Worm (Caenorhabditis elegans) whole organism, L2 larva: Measurements from ENCODE around the gene mdt-26.
A peak's percentile ranks its signal among the peaks of the same experiment; 100 is the strongest.

ENCODE experiments used
- C34F6.9 ChIP-seq: fragments of 150-350 bp; optimal IDR thresholded peaks from 2 replicates; lab custom pipeline; 2014; ENCODE audit warnings: missing biosample characterization, missing genetic modification characterization
- Y55F3AM.14 ChIP-seq: fragments of 200-800 bp; sonication (Bioruptor generic); optimal IDR thresholded peaks from 2 replicates; lab custom pipeline; 2018; ENCODE audit warnings: mild to moderate bottlenecking, missing genetic modification characterization, missing compliant biosample characterization
- blmp-1 ChIP-seq: sonication (generic microtip); optimal IDR thresholded peaks from 2 replicates; lab custom pipeline; 2017; ENCODE audit warnings: missing genetic modification characterization, mild to moderate bottlenecking, missing compliant biosample characterization, antibody characterized with exemption, moderate library complexity; ENCODE audit not compliant: insufficient read depth
- egl-27 ChIP-seq: sonication (generic microtip); optimal IDR thresholded peaks from 3 replicates; lab custom pipeline; 2017; ENCODE audit warnings: missing biosample characterization, missing genetic modification reagents, missing genetic modification characterization
- elt-1 ChIP-seq: fragments of 150-350 bp; optimal IDR thresholded peaks from 2 replicates; lab custom pipeline; 2014; ENCODE audit warnings: missing biosample characterization, missing genetic modification characterization
- elt-3 ChIP-seq: sonication (generic microtip); optimal IDR thresholded peaks from 2 replicates; lab custom pipeline; 2017; ENCODE audit warnings: missing biosample characterization, missing genetic modification characterization
- fos-1 ChIP-seq: fragments of 150-350 bp; optimal IDR thresholded peaks from 2 replicates; lab custom pipeline; 2014; ENCODE audit warnings: missing biosample characterization, missing genetic modification characterization
- lin-11 ChIP-seq: fragments of 150-350 bp; sonication (generic microtip); optimal IDR thresholded peaks from 2 replicates; lab custom pipeline; 2014; ENCODE audit warnings: missing biosample characterization, missing genetic modification characterization, inconsistent platforms, mixed read lengths
- lin-13 ChIP-seq: fragments of 150-350 bp; optimal IDR thresholded peaks from 2 replicates; lab custom pipeline; 2014; ENCODE audit warnings: missing biosample characterization, missing genetic modification reagents, missing genetic modification characterization
- lin-39 ChIP-seq: fragments of 150-350 bp; optimal IDR thresholded peaks from 2 replicates; lab custom pipeline; 2014; ENCODE audit warnings: missing biosample characterization, missing genetic modification reagents, missing genetic modification characterization
- lsy-2 ChIP-seq, 2 experiments: fragments of 150-350 bp in 1 of 2; sonication (generic microtip) in 1 of 2; optimal IDR thresholded peaks; 2 replicates each; lab custom pipeline; 2014 to 2017; ENCODE audit warnings: missing biosample characterization in 2 of 2, missing genetic modification characterization in 2 of 2
- mdl-1 ChIP-seq, 2 experiments: fragments of 150-350 bp in 1 of 2; sonication (generic microtip) in 1 of 2; optimal IDR thresholded peaks; 2 replicates each; lab custom pipeline; 2017; ENCODE audit warnings: missing biosample characterization in 2 of 2, missing genetic modification characterization in 2 of 2
- nhr-10 ChIP-seq: sonication (generic microtip); optimal IDR thresholded peaks from 2 replicates; lab custom pipeline; 2017; ENCODE audit warnings: missing biosample characterization, missing genetic modification characterization
- nhr-11 ChIP-seq: fragments of 150-350 bp; optimal IDR thresholded peaks from 2 replicates; lab custom pipeline; 2014; ENCODE audit warnings: missing biosample characterization, missing genetic modification characterization
- nhr-129 ChIP-seq: fragments of 150-350 bp; optimal IDR thresholded peaks from 2 replicates; lab custom pipeline; 2014; ENCODE audit warnings: missing biosample characterization, missing genetic modification characterization
- nhr-21 ChIP-seq: fragments of 150-350 bp; optimal IDR thresholded peaks from 2 replicates; lab custom pipeline; 2014; ENCODE audit warnings: missing biosample characterization, missing genetic modification characterization
- nhr-25 ChIP-seq: fragments of 150-350 bp; sonication (generic microtip); optimal IDR thresholded peaks from 3 replicates; lab custom pipeline; 2014; ENCODE audit warnings: missing biosample characterization, missing genetic modification characterization
- peb-1 ChIP-seq: fragments of 150-350 bp; optimal IDR thresholded peaks from 2 replicates; lab custom pipeline; 2014; ENCODE audit warnings: missing biosample characterization, missing genetic modification characterization
- sma-3 ChIP-seq: sonication (generic microtip); optimal IDR thresholded peaks from 2 replicates; lab custom pipeline; 2016; ENCODE audit warnings: missing genetic modification reagents, missing genetic modification characterization, missing compliant biosample characterization
- sma-9 ChIP-seq, 2 experiments: fragments of 150-350 bp in 1 of 2; sonication (generic microtip) in 1 of 2; optimal IDR thresholded peaks; 2 replicates each; lab custom pipeline; 2014 to 2016; ENCODE audit warnings: missing genetic modification characterization in 2 of 2, mild to moderate bottlenecking in 1 of 2, missing biosample characterization in 1 of 2, missing compliant biosample characterization in 1 of 2, missing genetic modification reagents in 1 of 2, moderate library complexity in 1 of 2
- unc-55 ChIP-seq: fragments of 150-350 bp; sonication (generic microtip); optimal IDR thresholded peaks from 3 replicates; lab custom pipeline; 2014; ENCODE audit warnings: missing biosample characterization, missing genetic modification reagents, missing genetic modification characterization
- unc-62 ChIP-seq: fragments of 150-350 bp; optimal IDR thresholded peaks from 2 replicates; lab custom pipeline; 2014; ENCODE audit warnings: missing biosample characterization, missing genetic modification reagents, missing genetic modification characterization
- zag-1 ChIP-seq: fragments of 150-350 bp; optimal IDR thresholded peaks from 2 replicates; lab custom pipeline; 2014; ENCODE audit warnings: missing biosample characterization, missing genetic modification characterization
- ztf-4 ChIP-seq: fragments of 150-350 bp; optimal IDR thresholded peaks from 2 replicates; lab custom pipeline; 2014; ENCODE audit warnings: missing biosample characterization, missing genetic modification characterization

The mdt-26 gene

DNA sequence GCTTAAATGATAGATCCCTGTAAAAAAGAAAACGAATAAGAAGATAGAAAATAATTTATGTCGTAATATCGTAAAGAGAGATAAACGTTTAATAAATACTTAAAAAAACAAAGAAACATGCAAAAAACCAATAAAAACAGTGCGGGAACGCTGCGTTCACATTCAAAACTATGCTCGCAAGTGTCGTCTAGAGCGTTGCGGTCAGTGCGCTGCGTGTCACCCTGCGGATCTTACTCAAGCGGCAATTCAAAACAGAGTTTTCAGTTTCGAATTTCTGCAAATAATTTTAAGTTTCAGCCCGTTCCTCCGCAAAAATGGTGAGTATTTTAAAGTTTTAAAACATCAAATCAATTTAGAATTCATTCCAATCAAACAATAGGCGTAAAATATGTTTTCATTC is 53.8 kb downstream of the mdt-26 start, which contains the start of the genes tiar-1 and lelo-4 (continued):
- TF ChIP-seq nhr-25 = peak; percentile 63
- peak; percentile 52 for TF ChIP-seq sma-9 (GFP tag; optimal IDR thresholded peaks at IDR 0.05; lab: Kevin White, UChicago)
- no peak for TF ChIP-seq sma-9 (tag; optimal IDR thresholded peaks at IDR 0.05; lab: Kevin White, UChicago)
- TF ChIP-seq elt-3 (tag; lab: Kevin White, UChicago) = no peak
- TF ChIP-seq C34F6.9 (tag; lab: Kevin White, UChicago) = peak; percentile 84
- TF ChIP-seq lin-11 (tag; lab: Kevin White, UChicago) = peak; percentile 76
- peak; percentile 24 for TF ChIP-seq fos-1 (tag; lab: Kevin White, UChicago)
- no peak for TF ChIP-seq egl-27 (tag; lab: Kevin White, UChicago)
- no peak for TF ChIP-seq Y55F3AM.14 (GFP tag; lab: Kevin White, UChicago)
- TF ChIP-seq nhr-21 (tag; lab: Kevin White, UChicago) = peak; percentile 8
- no peak for TF ChIP-seq nhr-10 (tag; lab: Kevin White, UChicago)
- no peak for TF ChIP-seq blmp-1
- peak; percentile 57 for TF ChIP-seq ztf-4 (tag; lab: Kevin White, UChicago)
- TF ChIP-seq nhr-11 (tag; lab: Kevin White, UChicago) = no peak
- no peak for TF ChIP-seq mdl-1 (tag; optimal IDR thresholded peaks at IDR 0.05; lab: Kevin White, UChicago)
- TF ChIP-seq lsy-2 (tag; optimal IDR thresholded peaks at IDR 0.05; lab: Kevin White, UChicago) = peak; percentile 7 to 84
- peak; percentile 53 for TF ChIP-seq sma-3
- TF ChIP-seq nhr-129 (tag; lab: Kevin White, UChicago) = peak; percentile 76
- peak; percentile 52 for TF ChIP-seq lin-13
- peak; percentile 89 for TF ChIP-seq unc-55
- no peak for TF ChIP-seq elt-1 (tag; lab: Kevin White, UChicago)
- no peak for TF ChIP-seq unc-62 (GFP tag; lab: Kevin White, UChicago)
- TF ChIP-seq zag-1 (tag; lab: Kevin White, UChicago) = no peak
- no peak for TF ChIP-seq peb-1 (tag; lab: Kevin White, UChicago)
- TF ChIP-seq lin-39 = no peak
